Fruit fly (Drosophila melanogaster): ENCODE results near the gene CG13670.

DNA sequence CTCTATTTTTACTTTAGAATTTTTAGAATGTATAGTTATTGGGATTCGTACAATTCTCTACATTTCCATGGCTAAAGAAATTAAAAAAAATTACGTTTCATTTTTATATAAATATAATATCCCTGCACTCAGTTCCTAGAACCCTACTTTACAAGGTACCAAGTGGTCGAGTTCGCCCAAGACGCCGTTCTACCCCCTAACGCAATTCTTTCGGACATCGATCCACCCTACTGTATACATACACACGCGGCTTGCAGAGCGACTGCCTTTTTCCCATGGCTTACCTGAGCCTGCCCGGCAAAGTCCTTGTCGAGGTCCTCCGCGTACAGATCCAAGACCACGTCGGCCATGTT, 5.8 kb upstream of the CG13670 start:
- no peak for TF ChIP-seq Hnf4 (GFP tag; optimal IDR thresholded peaks at IDR 0.05)
- TF ChIP-seq woc (GFP tag; optimal IDR thresholded peaks at IDR 0.05), result peak; percentile 14
- TF ChIP-seq Abd-B (GFP tag; optimal IDR thresholded peaks at IDR 0.05), result no peak
- no peak for TF ChIP-seq sage (GFP tag; optimal IDR thresholded peaks at IDR 0.05)
- TF ChIP-seq lola (GFP tag; optimal IDR thresholded peaks at IDR 0.05), result no peak
- no peak for TF ChIP-seq Dfd (GFP tag; optimal IDR thresholded peaks at IDR 0.05)
- no peak for TF ChIP-seq Rel (GFP tag; optimal IDR thresholded peaks at IDR 0.05)
- no peak for TF ChIP-seq Rel (tag; optimal IDR thresholded peaks at IDR 0.05)
- no peak for TF ChIP-seq dsf (GFP tag; optimal IDR thresholded peaks at IDR 0.05; ENCODE audit: borderline replicate concordance)
- no peak for TF ChIP-seq Dif (GFP tag; optimal IDR thresholded peaks at IDR 0.05; ENCODE audit: partially characterized antibody)
- peak; percentile 1 for TF ChIP-seq ey (GFP tag; optimal IDR thresholded peaks at IDR 0.05)
- TF ChIP-seq usp (GFP tag; optimal IDR thresholded peaks at IDR 0.05), result no peak
- TF ChIP-seq HLH106 (tag; optimal IDR thresholded peaks at IDR 0.05), result no peak
- no peak for TF ChIP-seq jim (GFP tag; optimal IDR thresholded peaks at IDR 0.05)
